Worm (Caenorhabditis elegans): Measurements from ENCODE around the gene srbc-2.
"Not testable (repeated sequence)": the region's sequence is repeated elsewhere in the genome, so short reads cannot be mapped to it uniquely, and the experiment has no call there.

The srbc-2 gene

ce11 chrV:3376973-3377372 is at the start of gene srbc-2:
Gene srbc-2 (minus strand): TSS chrV:3377073.
- TF ChIP-seq unc-62 (GFP tag; optimal IDR thresholded peaks at IDR 0.05) = no peak

ce11 chrV:3426076-3426475 is 49.2 kb upstream of the srbc-2 start, which contains the start of gene srab-22:
Gene srab-22 (plus strand): TSS chrV:3426376.
- no peak for TF ChIP-seq unc-62 (GFP tag; optimal IDR thresholded peaks at IDR 0.05)

ce11 chrV:3424341-3424740 is 47.5 kb upstream of the srbc-2 start, which contains the start of gene srab-21:
Gene srab-21 (minus strand): TSS chrV:3424441.
- no peak for TF ChIP-seq unc-62 (GFP tag; optimal IDR thresholded peaks at IDR 0.05)

ce11 chrV:3417928-3418327 is 41.1 kb upstream of the srbc-2 start, which contains the start of gene T20D4.3:
Gene T20D4.3 (plus strand): TSS chrV:3418228.
- no peak for TF ChIP-seq unc-62 (GFP tag; optimal IDR thresholded peaks at IDR 0.05)

ce11 chrV:3413010-3413409 is 36.1 kb upstream of the srbc-2 start, which contains the start of gene txt-11:
Gene txt-11 (plus strand): TSS chrV:3413310.
- no peak for TF ChIP-seq unc-62 (GFP tag; optimal IDR thresholded peaks at IDR 0.05)

ce11 chrV:3410098-3410570 is 33.3 kb upstream of the srbc-2 start, which contains the start of gene arrd-22:
Gene arrd-22 (plus strand): TSS chrV:3410520.
- no peak for TF ChIP-seq unc-62 (GFP tag; optimal IDR thresholded peaks at IDR 0.05)

ce11 chrV:3409498-3409897 is 32.6 kb upstream of the srbc-2 start:
- no peak for TF ChIP-seq unc-62 (GFP tag; optimal IDR thresholded peaks at IDR 0.05)

- no peak for TF ChIP-seq unc-62 (GFP tag; optimal IDR thresholded peaks at IDR 0.05)
Observed at ce11 chrV:3408602-3409001, 31.7 kb upstream of the srbc-2 start, which contains the start of gene T20D4.7. Gene T20D4.7 (plus strand): TSS chrV:3408902.

ce11 chrV:3399952-3400351 is 23.1 kb upstream of the srbc-2 start, which contains the start of gene T20D4.10:
Gene T20D4.10 (plus strand): TSS chrV:3400252.
- not testable (repeated sequence) for TF ChIP-seq unc-62 (GFP tag; optimal IDR thresholded peaks at IDR 0.05)

ce11 chrV:3398314-3398713 is 21.4 kb upstream of the srbc-2 start, which contains the start of gene T20D4.11:
Gene T20D4.11 (plus strand): TSS chrV:3398690.
- TF ChIP-seq unc-62 (GFP tag; optimal IDR thresholded peaks at IDR 0.05) = no peak

- not testable (repeated sequence) for TF ChIP-seq unc-62 (GFP tag; optimal IDR thresholded peaks at IDR 0.05)
Observed at ce11 chrV:3396765-3397164, 19.9 kb upstream of the srbc-2 start, which contains the start of gene T20D4.12. Gene T20D4.12 (plus strand): TSS chrV:3397065.

- TF ChIP-seq unc-62 (GFP tag; optimal IDR thresholded peaks at IDR 0.05) = no peak
Observed at ce11 chrV:3394694-3395240, 17.9 kb upstream of the srbc-2 start, which contains the start of gene T20D4.15. Gene T20D4.15 (minus strand): TSS chrV:3394744.

- TF ChIP-seq unc-62 (GFP tag; optimal IDR thresholded peaks at IDR 0.05) = no peak
Observed at ce11 chrV:3394065-3394464, 17.2 kb upstream of the srbc-2 start.

- no peak for TF ChIP-seq unc-62 (GFP tag; optimal IDR thresholded peaks at IDR 0.05)
Observed at ce11 chrV:3391005-3391404, 14.1 kb upstream of the srbc-2 start.

- TF ChIP-seq unc-62 (GFP tag; optimal IDR thresholded peaks at IDR 0.05) = no peak
Observed at ce11 chrV:3388299-3388698, 11.4 kb upstream of the srbc-2 start.

- TF ChIP-seq unc-62 (GFP tag; optimal IDR thresholded peaks at IDR 0.05) = no peak
Observed at ce11 chrV:3372673-3373072, 4.2 kb downstream of the srbc-2 start, which contains the start of gene srx-121. Gene srx-121 (minus strand): TSS chrV:3372773.

- TF ChIP-seq unc-62 (GFP tag; optimal IDR thresholded peaks at IDR 0.05) = not testable (repeated sequence)
Observed at ce11 chrV:3367773-3368172, 9.1 kb downstream of the srbc-2 start, which contains the start of gene C04E12.2. Gene C04E12.2 (plus strand): TSS chrV:3368073.

Data from whole organism, dauer.